Fruit fly (Drosophila melanogaster) whole organism, embryonic: ENCODE data around the gene CG31365.

Source experiments
- CG12391 ChIP-seq: fragments of 200-800 bp; sonication (Bioruptor generic); optimal IDR thresholded peaks from 3 replicates; lab custom pipeline; 2018; ENCODE audit warnings: missing biosample characterization, mild to moderate bottlenecking, missing genetic modification characterization, moderate library complexity
- CG2889 ChIP-seq: fragments of 200-800 bp; sonication (Bioruptor generic); IDR thresholded peaks from 3 replicates; pipeline ENCODE4 v1.3.6; 2022; ENCODE audit warnings: missing biosample characterization, missing genetic modification characterization
- CG6813 ChIP-seq: fragments of 200-800 bp; sonication (Bioruptor generic); optimal IDR thresholded peaks from 2 replicates; lab custom pipeline; 2017; ENCODE audit warnings: missing biosample characterization, missing genetic modification characterization, mild to moderate bottlenecking, moderate library complexity, missing genetic modification reagents
- CG7271 ChIP-seq: fragments of 200-800 bp; sonication (Bioruptor generic); optimal IDR thresholded peaks from 2 replicates; lab custom pipeline; 2018; ENCODE audit warnings: missing biosample characterization, mild to moderate bottlenecking, missing genetic modification characterization, moderate library complexity
- HLHmδ ChIP-seq: fragments of 200-800 bp; sonication (Bioruptor generic); optimal IDR thresholded peaks from 2 replicates; lab custom pipeline; 2018; ENCODE audit warnings: missing biosample characterization, mild to moderate bottlenecking, missing genetic modification characterization, moderate library complexity
- Nf-YA ChIP-seq: fragments of 200-800 bp; sonication (Bioruptor generic); IDR thresholded peaks from 2 replicates; pipeline ENCODE4 v1.3.6; 2022; ENCODE audit warnings: missing biosample characterization, missing genetic modification characterization
- Sry-δ ChIP-seq: fragments of 200-800 bp; sonication (Bioruptor generic); optimal IDR thresholded peaks from 2 replicates; lab custom pipeline; 2016; ENCODE audit warnings: missing biosample characterization, missing genetic modification characterization
- corto ChIP-seq: fragments of 200-800 bp; sonication (Bioruptor generic); optimal IDR thresholded peaks from 2 replicates; lab custom pipeline; 2016; ENCODE audit warnings: missing biosample characterization, mild to moderate bottlenecking, missing genetic modification characterization, moderate library complexity

- TF ChIP-seq Sry-δ (GFP tag; lab: Kevin White, UChicago) (no peak), CG2889 (no peak), Nf-YA (GFP tag; lab: Robert Waterston, UW) (no peak), CG12391 (no peak), CG6813 (GFP tag; lab: Kevin White, UChicago) (no peak), corto (GFP tag; lab: Kevin White, UChicago) (no peak), HLHmδ (no peak), CG7271 (no peak)
Measured at dm6 chr3R:23131341-23131884, 5.2 kb upstream of the CG31365 start.
